Worm (Caenorhabditis elegans) whole organism, mixed stage, embryonic: ENCODE data around the gene C09B8.3.

Experiments
- M03D4.4 ChIP-seq: sonication (generic microtip); optimal IDR thresholded peaks from 2 replicates; lab custom pipeline; 2017; ENCODE audit warnings: mild to moderate bottlenecking, missing genetic modification characterization, missing compliant biosample characterization
- bed-3 ChIP-seq: fragments of 200-800 bp; sonication (Bioruptor generic); optimal IDR thresholded peaks from 3 replicates; lab custom pipeline; 2018; ENCODE audit warnings: mild to moderate bottlenecking, missing genetic modification characterization, moderate library complexity, missing compliant biosample characterization
- blmp-1 ChIP-seq: fragments of 150-350 bp; optimal IDR thresholded peaks from 2 replicates; lab custom pipeline; 2014; ENCODE audit warnings: missing biosample characterization, missing genetic modification characterization
- ceh-39 ChIP-seq: fragments of 150-350 bp; optimal IDR thresholded peaks from 2 replicates; lab custom pipeline; 2014; ENCODE audit warnings: missing biosample characterization, missing genetic modification characterization
- ceh-43 ChIP-seq: fragments of 200-800 bp; sonication (Bioruptor generic); optimal IDR thresholded peaks from 2 replicates; lab custom pipeline; 2018; ENCODE audit warnings: mild to moderate bottlenecking, missing genetic modification characterization, moderate library complexity, missing compliant biosample characterization
- ceh-83 ChIP-seq: fragments of 200-800 bp; sonication (Bioruptor generic); optimal IDR thresholded peaks from 2 replicates; lab custom pipeline; 2018; ENCODE audit warnings: mild to moderate bottlenecking, missing genetic modification characterization, missing compliant biosample characterization
- ces-1 ChIP-seq: fragments of 150-350 bp; optimal IDR thresholded peaks from 2 replicates; lab custom pipeline; 2014; ENCODE audit warnings: missing biosample characterization, missing genetic modification reagents, missing genetic modification characterization
- cnd-1 ChIP-seq: fragments of 200-800 bp; sonication (Bioruptor generic); optimal IDR thresholded peaks from 2 replicates; lab custom pipeline; 2018; ENCODE audit warnings: mild to moderate bottlenecking, missing genetic modification characterization, missing compliant biosample characterization
- drap-1 ChIP-seq: fragments of 200-800 bp; sonication (Bioruptor generic); optimal IDR thresholded peaks from 3 replicates; lab custom pipeline; 2018; ENCODE audit warnings: mild to moderate bottlenecking, missing genetic modification characterization, missing compliant biosample characterization
- elt-1 ChIP-seq: sonication (generic microtip); optimal IDR thresholded peaks from 2 replicates; lab custom pipeline; 2017; ENCODE audit warnings: missing genetic modification characterization, mild to moderate bottlenecking, missing compliant biosample characterization, antibody characterized with exemption, moderate library complexity, borderline replicate concordance; ENCODE audit not compliant: insufficient read depth
- elt-3 ChIP-seq: fragments of 150-350 bp; optimal IDR thresholded peaks from 2 replicates; lab custom pipeline; 2014; ENCODE audit warnings: missing biosample characterization, missing genetic modification characterization
- flh-1 ChIP-seq: fragments of 200-800 bp; sonication (Bioruptor generic); optimal IDR thresholded peaks from 2 replicates; lab custom pipeline; 2018; ENCODE audit warnings: mild to moderate bottlenecking, missing genetic modification characterization, moderate library complexity, missing compliant biosample characterization
- ham-2 ChIP-seq: fragments of 200-800 bp; sonication (Bioruptor generic); optimal IDR thresholded peaks from 2 replicates; lab custom pipeline; 2018; ENCODE audit warnings: mild to moderate bottlenecking, missing genetic modification characterization, missing compliant biosample characterization
- hlh-1 ChIP-seq: fragments of 150-350 bp; optimal IDR thresholded peaks from 2 replicates; lab custom pipeline; 2014; ENCODE audit warnings: missing biosample characterization, missing genetic modification reagents, missing genetic modification characterization
- lin-13 ChIP-seq: fragments of 150-350 bp; optimal IDR thresholded peaks from 2 replicates; lab custom pipeline; 2014; ENCODE audit warnings: missing biosample characterization, missing genetic modification characterization
- lin-32 ChIP-seq: fragments of 200-800 bp; sonication (Bioruptor generic); optimal IDR thresholded peaks from 2 replicates; lab custom pipeline; 2018; ENCODE audit warnings: mild to moderate bottlenecking, missing genetic modification characterization, missing compliant biosample characterization
- lsy-2 ChIP-seq: fragments of 150-350 bp; optimal IDR thresholded peaks from 2 replicates; lab custom pipeline; 2014; ENCODE audit warnings: missing biosample characterization, missing genetic modification characterization
- mab-5 ChIP-seq: fragments of 150-350 bp; optimal IDR thresholded peaks from 2 replicates; lab custom pipeline; 2014; ENCODE audit warnings: missing biosample characterization, missing genetic modification characterization
- mep-1 ChIP-seq: fragments of 150-350 bp; optimal IDR thresholded peaks from 2 replicates; lab custom pipeline; 2017; ENCODE audit warnings: missing biosample characterization, missing genetic modification reagents, missing genetic modification characterization, inconsistent platforms
- mls-2 ChIP-seq: sonication (generic microtip); optimal IDR thresholded peaks from 2 replicates; lab custom pipeline; 2016; ENCODE audit warnings: mild to moderate bottlenecking, missing genetic modification characterization, moderate library complexity, missing compliant biosample characterization
- nhr-12 ChIP-seq: fragments of 150-350 bp; optimal IDR thresholded peaks from 2 replicates; lab custom pipeline; 2014; ENCODE audit warnings: missing biosample characterization, missing genetic modification characterization
- nhr-2 ChIP-seq: fragments of 150-350 bp; optimal IDR thresholded peaks from 2 replicates; lab custom pipeline; 2014; ENCODE audit warnings: missing biosample characterization, missing genetic modification characterization
- nhr-237 ChIP-seq: fragments of 150-350 bp; optimal IDR thresholded peaks from 2 replicates; lab custom pipeline; 2014; ENCODE audit warnings: missing biosample characterization, missing genetic modification characterization
- nhr-28 ChIP-seq: fragments of 150-350 bp; optimal IDR thresholded peaks from 2 replicates; lab custom pipeline; 2014; ENCODE audit warnings: missing biosample characterization, missing genetic modification characterization
- nhr-76 ChIP-seq: sonication (generic microtip); optimal IDR thresholded peaks from 2 replicates; lab custom pipeline; 2017; ENCODE audit warnings: missing biosample characterization, missing genetic modification characterization
- pha-4 ChIP-seq: fragments of 150-350 bp; optimal IDR thresholded peaks from 2 replicates; lab custom pipeline; 2018; ENCODE audit warnings: missing biosample characterization, missing genetic modification reagents, missing genetic modification characterization
- sem-2 ChIP-seq: fragments of 200-800 bp; sonication (Bioruptor generic); optimal IDR thresholded peaks from 2 replicates; lab custom pipeline; 2018; ENCODE audit warnings: mild to moderate bottlenecking, missing genetic modification characterization, missing compliant biosample characterization
- snpc-4 ChIP-seq: fragments of 150-350 bp; optimal IDR thresholded peaks from 2 replicates; lab custom pipeline; 2014; ENCODE audit warnings: missing biosample characterization, missing genetic modification characterization
- sptf-1 ChIP-seq: sonication (generic microtip); optimal IDR thresholded peaks from 2 replicates; lab custom pipeline; 2017; ENCODE audit warnings: mild to moderate bottlenecking, missing genetic modification characterization, moderate library complexity, missing compliant biosample characterization
- tbx-8 ChIP-seq: fragments of 200-800 bp; sonication (Bioruptor generic); optimal IDR thresholded peaks from 2 replicates; lab custom pipeline; 2018; ENCODE audit warnings: mild to moderate bottlenecking, missing genetic modification characterization, moderate library complexity, missing compliant biosample characterization
- unc-120 ChIP-seq: sonication (generic microtip); optimal IDR thresholded peaks from 2 replicates; lab custom pipeline; 2017; ENCODE audit warnings: missing genetic modification characterization, missing compliant biosample characterization; ENCODE audit not compliant: poor library complexity, severe bottlenecking
- unc-39 ChIP-seq: fragments of 150-350 bp; optimal IDR thresholded peaks from 2 replicates; lab custom pipeline; 2014; ENCODE audit warnings: missing biosample characterization, missing genetic modification characterization
- unc-62 ChIP-seq: fragments of 150-350 bp; optimal IDR thresholded peaks from 2 replicates; lab custom pipeline; 2014; ENCODE audit warnings: missing biosample characterization, missing genetic modification reagents, missing genetic modification characterization
- zip-8 ChIP-seq: fragments of 150-350 bp; optimal IDR thresholded peaks from 2 replicates; lab custom pipeline; 2014; ENCODE audit warnings: missing biosample characterization, missing genetic modification characterization
- ztf-11 ChIP-seq: fragments of 150-350 bp; optimal IDR thresholded peaks from 2 replicates; lab custom pipeline; 2014; ENCODE audit warnings: missing biosample characterization, missing genetic modification characterization

Gene C09B8.3

ce11 chrX:5995613-5996206 is 14.8 kb downstream of the C09B8.3 start, which contains the start of gene inx-3:
inx-3 (plus strand) TSS chrX:5996156.
- TF ChIP-seq sem-2 (GFP tag; lab: Kevin White, UChicago) = no peak
- no peak for TF ChIP-seq lin-13 (tag; lab: Kevin White, UChicago)
- no peak for TF ChIP-seq mep-1 (tag; lab: Kevin White, UChicago)
- TF ChIP-seq mab-5 (tag; lab: Kevin White, UChicago) = no peak
- TF ChIP-seq ceh-39 (tag; lab: Kevin White, UChicago) = peak; percentile 18
- TF ChIP-seq sptf-1 (tag; lab: Kevin White, UChicago) = no peak
- TF ChIP-seq hlh-1 (tag; lab: Kevin White, UChicago) = no peak
- TF ChIP-seq lsy-2 (tag; lab: Kevin White, UChicago) = no peak
- TF ChIP-seq elt-1 (tag; lab: Kevin White, UChicago) = no peak
- TF ChIP-seq mls-2 (tag; lab: Kevin White, UChicago) = peak; percentile 44
- peak; percentile 38 for TF ChIP-seq M03D4.4 (tag; lab: Kevin White, UChicago)
- no peak for TF ChIP-seq ceh-83 (GFP tag; lab: Kevin White, UChicago)
- no peak for TF ChIP-seq ceh-43 (GFP tag; lab: Kevin White, UChicago)
- peak; percentile 28 for TF ChIP-seq drap-1 (GFP tag; lab: Kevin White, UChicago)
- TF ChIP-seq nhr-2 (tag; lab: Kevin White, UChicago) = no peak
- TF ChIP-seq ces-1 = no peak
- no peak for TF ChIP-seq nhr-28
- TF ChIP-seq zip-8 (tag; lab: Kevin White, UChicago) = peak; percentile 20
- TF ChIP-seq ztf-11 (tag; lab: Kevin White, UChicago) = peak; percentile 67
- no peak for TF ChIP-seq ham-2
- TF ChIP-seq snpc-4 (tag; lab: Kevin White, UChicago) = no peak
- TF ChIP-seq bed-3 (GFP tag; lab: Kevin White, UChicago) = no peak
- no peak for TF ChIP-seq unc-62
- TF ChIP-seq unc-39 (tag; lab: Kevin White, UChicago) = no peak
- TF ChIP-seq tbx-8 = no peak
- TF ChIP-seq flh-1 (GFP tag; lab: Kevin White, UChicago) = no peak
- no peak for TF ChIP-seq nhr-76 (tag; lab: Kevin White, UChicago)
- no peak for TF ChIP-seq pha-4 (tag; lab: Kevin White, UChicago)
- TF ChIP-seq cnd-1 (tag; lab: Kevin White, UChicago) = peak; percentile 92
- TF ChIP-seq nhr-12 = no peak
- TF ChIP-seq blmp-1 (tag; lab: Kevin White, UChicago) = no peak
- peak; percentile 3 for TF ChIP-seq unc-120 (tag; lab: Kevin White, UChicago)
- no peak for TF ChIP-seq nhr-237 (tag; lab: Kevin White, UChicago)
- TF ChIP-seq elt-3 = no peak
- TF ChIP-seq lin-32 (GFP tag; lab: Kevin White, UChicago) = peak; percentile 54

ce11 chrX:5994004-5994403 is 16.5 kb downstream of the C09B8.3 start:
- TF ChIP-seq ham-2 (peak; percentile 62), ces-1 (peak; percentile 6), mab-5 (tag; lab: Kevin White, UChicago) (no peak)

- TF ChIP-seq unc-120 (tag; lab: Kevin White, UChicago) = no peak
- no peak for TF ChIP-seq ham-2
- TF ChIP-seq elt-1 (tag; lab: Kevin White, UChicago) = no peak
- no peak for TF ChIP-seq snpc-4 (tag; lab: Kevin White, UChicago)
- TF ChIP-seq ceh-83 (GFP tag; lab: Kevin White, UChicago) = no peak
- no peak for TF ChIP-seq mab-5 (tag; lab: Kevin White, UChicago)
- TF ChIP-seq ceh-39 (tag; lab: Kevin White, UChicago) = no peak
- no peak for TF ChIP-seq bed-3 (GFP tag; lab: Kevin White, UChicago)
- no peak for TF ChIP-seq tbx-8
- no peak for TF ChIP-seq nhr-237 (tag; lab: Kevin White, UChicago)
- TF ChIP-seq lin-13 (tag; lab: Kevin White, UChicago) = no peak
- TF ChIP-seq mls-2 (tag; lab: Kevin White, UChicago) = no peak
- no peak for TF ChIP-seq zip-8 (tag; lab: Kevin White, UChicago)
- no peak for TF ChIP-seq lin-32 (GFP tag; lab: Kevin White, UChicago)
- TF ChIP-seq sptf-1 (tag; lab: Kevin White, UChicago) = no peak
- no peak for TF ChIP-seq M03D4.4 (tag; lab: Kevin White, UChicago)
- TF ChIP-seq flh-1 (GFP tag; lab: Kevin White, UChicago) = no peak
- no peak for TF ChIP-seq nhr-76 (tag; lab: Kevin White, UChicago)
These were observed 17.7 kb downstream of the C09B8.3 start, which contains the start of gene F22F4.5 for ce11 chrX:5992770-5993169. F22F4.5 (minus strand) TSS chrX:5992870.
